Worm (Caenorhabditis elegans) whole organism, L4 larva: Measurements from ENCODE around the gene F54F7.9.

ENCODE experiments used
- aly-2 ChIP-seq: sonication (generic microtip); optimal IDR thresholded peaks from 2 replicates; lab custom pipeline; 2018; ENCODE audit warnings: missing biosample characterization, missing genetic modification characterization
- cey-2 ChIP-seq: sonication (generic microtip); optimal IDR thresholded peaks from 3 replicates; lab custom pipeline; 2017; ENCODE audit warnings: missing genetic modification characterization, mild to moderate bottlenecking, missing compliant biosample characterization, antibody characterized with exemption, borderline replicate concordance; ENCODE audit not compliant: insufficient read depth
- hif-1 ChIP-seq, 2 experiments: sonication (generic microtip); optimal IDR thresholded peaks; 2 replicates each; lab custom pipeline; 2016 to 2017; ENCODE audit warnings: missing compliant biosample characterization in 2 of 2, missing genetic modification characterization in 2 of 2, missing genetic modification reagents in 2 of 2, missing genotype in 2 of 2, mild to moderate bottlenecking in 1 of 2
- jun-1 ChIP-seq: fragments of 150-350 bp; optimal IDR thresholded peaks from 2 replicates; lab custom pipeline; 2014; ENCODE audit warnings: missing biosample characterization, missing genetic modification reagents, missing genetic modification characterization
- lsy-2 ChIP-seq, 2 experiments: fragments of 150-350 bp in 1 of 2; sonication (generic microtip) in 1 of 2; optimal IDR thresholded peaks; 2 replicates each; lab custom pipeline; 2014 to 2017; ENCODE audit warnings: missing biosample characterization in 2 of 2, missing genetic modification characterization in 2 of 2
- madf-5 ChIP-seq, 2 experiments: fragments of 200-800 bp; sonication (Bioruptor generic); IDR thresholded peaks; 2 replicates each; pipeline ENCODE4 v1.3.6; 2022; ENCODE audit warnings: missing compliant biosample characterization in 2 of 2, missing genetic modification characterization in 2 of 2
- nhr-76 ChIP-seq: fragments of 150-350 bp; optimal IDR thresholded peaks from 2 replicates; lab custom pipeline; 2014; ENCODE audit warnings: missing biosample characterization, missing genetic modification characterization
- php-3 ChIP-seq: fragments of 200-800 bp; sonication (Bioruptor generic); IDR thresholded peaks from 2 replicates; pipeline ENCODE4 v1.3.6; 2022; ENCODE audit warnings: missing genetic modification reagents, missing genetic modification characterization, missing compliant biosample characterization
- skn-1 ChIP-seq: fragments of 150-350 bp; optimal IDR thresholded peaks from 2 replicates; lab custom pipeline; 2014; ENCODE audit warnings: missing biosample characterization, missing genetic modification characterization

DNA sequence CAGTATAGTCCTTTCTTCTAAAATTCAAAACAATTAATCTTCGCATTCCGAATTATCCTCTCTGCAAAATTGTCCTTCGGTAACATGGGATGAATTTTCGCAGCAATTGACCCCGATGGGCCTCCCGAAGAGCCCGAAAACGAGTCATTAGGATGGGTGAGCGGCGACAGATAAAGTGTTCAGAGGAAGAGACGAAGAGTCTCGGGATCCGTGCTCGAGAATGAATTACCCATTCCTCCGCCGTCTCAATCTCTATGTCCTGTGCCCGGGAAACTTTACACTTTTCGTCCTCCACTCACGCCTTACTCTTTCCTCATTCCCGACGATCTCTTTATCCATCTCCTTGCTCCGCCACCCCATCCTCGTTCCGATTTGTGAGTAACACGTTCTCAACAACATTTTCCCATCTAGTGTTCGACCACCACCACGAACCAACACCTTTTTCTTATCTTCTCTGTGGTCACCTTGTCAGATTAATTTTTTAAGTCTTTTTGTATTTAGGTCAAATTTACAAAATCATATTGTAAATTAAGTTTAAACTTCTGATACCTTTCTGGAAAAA lies 27.3 kb downstream of the F54F7.9 start:
- TF ChIP-seq jun-1 (tag; lab: Kevin White, UChicago) (no peak), nhr-76 (tag; lab: Kevin White, UChicago) (no peak), cey-2 (no peak), php-3 (no peak), lsy-2 (tag; optimal IDR thresholded peaks at IDR 0.05; lab: Kevin White, UChicago) (no peak), madf-5 (GFP tag; IDR thresholded peaks at IDR 0.05; lab: Robert Waterston, UW) (no peak), hif-1 (tag; optimal IDR thresholded peaks at IDR 0.05; lab: Kevin White, UChicago) (no peak), skn-1 (tag; lab: Kevin White, UChicago) (no peak), aly-2 (tag; lab: Kevin White, UChicago) (no peak)
